Worm (Caenorhabditis elegans): ENCODE measurements around the gene gst-13.
A peak's percentile ranks its signal among the peaks of the same experiment; 100 is the strongest.

The gst-13 gene

DNA sequence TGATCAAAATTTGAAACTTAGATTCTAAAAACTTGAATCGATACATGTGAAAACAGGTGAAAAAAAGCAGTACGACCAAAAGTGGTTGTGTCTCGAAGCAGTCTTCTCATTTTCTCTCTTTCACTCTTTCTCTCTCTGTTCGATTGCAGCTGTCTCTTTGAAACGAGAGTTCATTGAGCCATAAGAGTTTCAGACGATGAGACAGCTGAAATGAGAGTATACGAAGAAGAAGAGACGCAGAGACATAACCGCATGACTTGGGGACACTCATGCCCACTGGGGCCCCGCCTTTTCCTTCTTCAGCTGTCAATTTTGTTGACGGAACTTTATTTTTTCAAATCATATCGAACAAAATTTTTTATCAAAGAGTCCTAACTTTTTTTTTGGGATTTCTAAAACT, 42.7 kb downstream of the gst-13 start:
- TF ChIP-seq ces-1 (GFP tag; optimal IDR thresholded peaks at IDR 0.05) = no peak
- no peak for TF ChIP-seq nhr-10 (tag; optimal IDR thresholded peaks at IDR 0.05)
- 0 out of 2 replicates have a peak, but pooled peaks have one; percentile 57 for TF ChIP-seq Y105C5A.15 (GFP tag; IDR thresholded peaks at IDR 0.05)
- peak; percentile 80 for TF ChIP-seq nhr-28 (tag; optimal IDR thresholded peaks at IDR 0.05)
- TF ChIP-seq tag-97 (GFP tag; IDR thresholded peaks at IDR 0.05) = no peak
- peak; percentile 60; the same call in 1 of the 2 replicates for TF ChIP-seq mdt-29 (GFP tag; IDR thresholded peaks at IDR 0.05)
- TF ChIP-seq nhr-237 (tag; optimal IDR thresholded peaks at IDR 0.05) = no peak
- TF ChIP-seq rbr-2 (tag; optimal IDR thresholded peaks at IDR 0.05) = peak; percentile 77
- no peak for TF ChIP-seq daf-12 (tag; optimal IDR thresholded peaks at IDR 0.05)
- no peak for TF ChIP-seq nhr-76 (tag; optimal IDR thresholded peaks at IDR 0.05)
- no peak for TF ChIP-seq daf-8 (GFP tag; IDR thresholded peaks at IDR 0.05)
- TF ChIP-seq ztf-11 (tag; optimal IDR thresholded peaks at IDR 0.05) = no peak
- no peak for TF ChIP-seq ceh-62 (tag; optimal IDR thresholded peaks at IDR 0.05)
- peak; percentile 72 for TF ChIP-seq pha-4 (GFP tag; IDR thresholded peaks at IDR 0.05)
- peak; percentile 55 for TF ChIP-seq pha-4 (tag; optimal IDR thresholded peaks at IDR 0.05)
- TF ChIP-seq spr-3 (GFP tag; optimal IDR thresholded peaks at IDR 0.05) = peak; percentile 30
- no peak for TF ChIP-seq ceh-44 (GFP tag; IDR thresholded peaks at IDR 0.05)
- no peak for TF ChIP-seq F26F4.8 (GFP tag; conservative IDR thresholded peaks at IDR 0.05)
- peak; percentile 99 for TF ChIP-seq hlh-30 (tag; optimal IDR thresholded peaks at IDR 0.05; ENCODE audit: insufficient read depth)
- peak; percentile 92 for TF ChIP-seq hmg-1.1 (GFP tag; IDR thresholded peaks at IDR 0.05)
- peak; percentile 60 for TF ChIP-seq fkh-10 (GFP tag; optimal IDR thresholded peaks at IDR 0.05)
- TF ChIP-seq cey-2 (tag; optimal IDR thresholded peaks at IDR 0.05; ENCODE audit: borderline replicate concordance, insufficient read depth) = no peak
- TF ChIP-seq duxl-1 (tag; optimal IDR thresholded peaks at IDR 0.05; ENCODE audit: poor library complexity) = no peak
- TF ChIP-seq pqm-1 (tag; optimal IDR thresholded peaks at IDR 0.05) = peak; percentile 2
- peak; percentile 2 to 45 for TF ChIP-seq daf-16 (GFP tag; optimal IDR thresholded peaks at IDR 0.05)
- peak; percentile 70 for TF ChIP-seq daf-16 (tag; optimal IDR thresholded peaks at IDR 0.05)
- peak; percentile 67 for TF ChIP-seq nhr-77 (tag; optimal IDR thresholded peaks at IDR 0.05)
- TF ChIP-seq nhr-6 (tag; optimal IDR thresholded peaks at IDR 0.05) = peak; percentile 95
- TF ChIP-seq aly-2 (tag; optimal IDR thresholded peaks at IDR 0.05) = no peak
- no peak for TF ChIP-seq lim-7 (GFP tag; IDR thresholded peaks at IDR 0.05)
- no peak for TF ChIP-seq lin-39 (tag; optimal IDR thresholded peaks at IDR 0.05)
- TF ChIP-seq nhr-111 (GFP tag; optimal IDR thresholded peaks at IDR 0.05) = no peak
- TF ChIP-seq T26A8.4 (GFP tag; IDR thresholded peaks at IDR 0.05) = peak; percentile 77
- no peak for TF ChIP-seq sdz-12 (GFP tag; optimal IDR thresholded peaks at IDR 0.05)
- peak; percentile 65 for TF ChIP-seq T20F7.1 (GFP tag; optimal IDR thresholded peaks at IDR 0.05)
- TF ChIP-seq zfp-2 (tag; optimal IDR thresholded peaks at IDR 0.05) = no peak
- TF ChIP-seq vab-7 (GFP tag; IDR thresholded peaks at IDR 0.05) = no peak
- no peak for TF ChIP-seq nhr-41 (GFP tag; IDR thresholded peaks at IDR 0.05)
- peak; percentile 53 for TF ChIP-seq jun-1 (tag; optimal IDR thresholded peaks at IDR 0.05)
- TF ChIP-seq Y48G9A.11 (GFP tag; IDR thresholded peaks at IDR 0.05) = no peak
- no peak for TF ChIP-seq madf-5 (GFP tag; IDR thresholded peaks at IDR 0.05)
- TF ChIP-seq spr-1 (tag; optimal IDR thresholded peaks at IDR 0.05) = peak; percentile 65
- TF ChIP-seq Y5F2A.4 (GFP tag; optimal IDR thresholded peaks at IDR 0.05) = no peak
- no peak for TF ChIP-seq ceh-82 (tag; optimal IDR thresholded peaks at IDR 0.05)
- 0 out of 2 replicates have a peak, but pooled peaks have one; percentile 65 for TF ChIP-seq egl-43 (GFP tag; IDR thresholded peaks at IDR 0.05)
- TF ChIP-seq ztf-7 (tag; optimal IDR thresholded peaks at IDR 0.05) = no peak
- TF ChIP-seq dpl-1 (GFP tag; optimal IDR thresholded peaks at IDR 0.05) = peak; percentile 50
- TF ChIP-seq saeg-2 (GFP tag; IDR thresholded peaks at IDR 0.05) = no peak
- TF ChIP-seq D1046.2 (GFP tag; IDR thresholded peaks at IDR 0.05) = 0 out of 2 replicates have a peak, but pooled peaks have one; percentile 35
- 0 out of 2 replicates have a peak, but pooled peaks have one; percentile 25 for TF ChIP-seq set-16 (GFP tag; IDR thresholded peaks at IDR 0.05)
- TF ChIP-seq lin-1 (GFP tag; IDR thresholded peaks at IDR 0.05) = peak; percentile 83
- TF ChIP-seq php-3 (GFP tag; IDR thresholded peaks at IDR 0.05) = peak; percentile 62; the same call in 1 of the 2 replicates
- TF ChIP-seq F37D6.2 (tag; optimal IDR thresholded peaks at IDR 0.05) = peak; percentile 29

Data from whole organism, L4 larva.